Worm (Caenorhabditis elegans): Measurements from ENCODE around the gene sra-7.

ce11 chrII:9532011-9532410 is 12.5 kb upstream of the sra-7 start, which contains the start of gene sra-9:
- TF ChIP-seq nhr-237 (tag; optimal IDR thresholded peaks at IDR 0.05), result no peak
- no peak for TF ChIP-seq tlp-1 (tag; optimal IDR thresholded peaks at IDR 0.05)
- no peak for TF ChIP-seq nhr-11 (tag; optimal IDR thresholded peaks at IDR 0.05)
- no peak for TF ChIP-seq lsy-2 (tag; optimal IDR thresholded peaks at IDR 0.05)
- TF ChIP-seq ceh-82 (tag; optimal IDR thresholded peaks at IDR 0.05), result no peak
- no peak for TF ChIP-seq tbx-2 (tag; optimal IDR thresholded peaks at IDR 0.05)
- no peak for TF ChIP-seq skn-1 (tag; optimal IDR thresholded peaks at IDR 0.05)
- TF ChIP-seq unc-62 (GFP tag; optimal IDR thresholded peaks at IDR 0.05), result no peak

Measured in whole organism, L1 larva.